Worm (Caenorhabditis elegans) whole organism, L4/young adult: Measurements from ENCODE around the gene Y81B9A.2.

Source experiments
- dao-5 ChIP-seq: sonication (generic microtip); optimal IDR thresholded peaks from 2 replicates; lab custom pipeline; 2016; ENCODE audit warnings: missing genotype, missing genetic modification characterization, moderate library complexity, missing compliant biosample characterization
- him-1 ChIP-seq: sonication (generic microtip); optimal IDR thresholded peaks from 2 replicates; lab custom pipeline; 2016; ENCODE audit warnings: missing genotype, missing genetic modification reagents, missing genetic modification characterization, missing compliant biosample characterization

DNA sequence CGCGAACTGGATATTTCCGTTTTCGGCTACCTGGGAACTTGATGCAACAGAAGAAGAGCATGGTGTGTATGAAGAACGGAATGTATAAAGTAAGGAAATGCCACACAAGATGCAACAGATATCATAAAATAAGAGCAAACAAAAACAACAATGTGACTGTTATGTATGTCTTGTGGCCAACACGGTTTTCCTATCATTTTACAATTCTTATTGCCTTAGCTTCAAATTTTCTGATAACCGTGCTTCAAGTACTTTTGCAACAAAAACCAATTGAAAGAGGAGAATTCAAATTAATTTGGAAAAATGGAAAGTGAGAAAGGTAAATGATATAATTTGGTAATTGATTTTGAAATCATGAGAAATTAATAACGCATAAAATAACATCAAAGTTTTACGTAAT is 47.6 kb downstream of the Y81B9A.2 start:
- TF ChIP-seq dao-5 (tag; lab: Kevin White, UChicago) (no peak), him-1 (no peak)
